Worm (Caenorhabditis elegans) whole organism, mixed stage, embryonic: ENCODE data around the gene gldi-2.

Experiments
- elt-3 ChIP-seq: fragments of 150-350 bp; optimal IDR thresholded peaks from 2 replicates; lab custom pipeline; 2014; ENCODE audit warnings: missing biosample characterization, missing genetic modification characterization
- ham-2 ChIP-seq: fragments of 200-800 bp; sonication (Bioruptor generic); optimal IDR thresholded peaks from 2 replicates; lab custom pipeline; 2018; ENCODE audit warnings: mild to moderate bottlenecking, missing genetic modification characterization, missing compliant biosample characterization
- lin-13 ChIP-seq: fragments of 150-350 bp; optimal IDR thresholded peaks from 2 replicates; lab custom pipeline; 2014; ENCODE audit warnings: missing biosample characterization, missing genetic modification characterization
- mls-2 ChIP-seq: sonication (generic microtip); optimal IDR thresholded peaks from 2 replicates; lab custom pipeline; 2016; ENCODE audit warnings: mild to moderate bottlenecking, missing genetic modification characterization, moderate library complexity, missing compliant biosample characterization
- nhr-2 ChIP-seq: fragments of 150-350 bp; optimal IDR thresholded peaks from 2 replicates; lab custom pipeline; 2014; ENCODE audit warnings: missing biosample characterization, missing genetic modification characterization
- zip-8 ChIP-seq: fragments of 150-350 bp; optimal IDR thresholded peaks from 2 replicates; lab custom pipeline; 2014; ENCODE audit warnings: missing biosample characterization, missing genetic modification characterization
- ztf-11 ChIP-seq: fragments of 150-350 bp; optimal IDR thresholded peaks from 2 replicates; lab custom pipeline; 2014; ENCODE audit warnings: missing biosample characterization, missing genetic modification characterization

ce11 chrII:6770030-6770429, 13.2 kb upstream of the gldi-2 start:
- TF ChIP-seq ham-2 (GFP tag; lab: Kevin White, UChicago) (no peak), zip-8 (tag; lab: Kevin White, UChicago) (no peak), nhr-2 (tag; lab: Kevin White, UChicago) (no peak), ztf-11 (tag; lab: Kevin White, UChicago) (no peak), mls-2 (no peak), elt-3 (tag; lab: Kevin White, UChicago) (no peak), lin-13 (tag; lab: Kevin White, UChicago) (no peak)
